Worm (Caenorhabditis elegans) whole organism, L1 larva: ENCODE measurements around the gene clec-35.

Experiments
- C16A3.4 ChIP-seq: fragments of 150-350 bp; optimal IDR thresholded peaks from 2 replicates; lab custom pipeline; 2014; ENCODE audit warnings: missing biosample characterization, missing genetic modification characterization
- Y116A8C.19 ChIP-seq: sonication (generic microtip); optimal IDR thresholded peaks from 2 replicates; lab custom pipeline; 2016; ENCODE audit warnings: missing compliant biosample characterization, missing genetic modification characterization, borderline replicate concordance
- aly-2 ChIP-seq: fragments of 150-350 bp; optimal IDR thresholded peaks from 2 replicates; lab custom pipeline; 2014; ENCODE audit warnings: missing biosample characterization, missing genetic modification characterization
- ama-1 ChIP-seq: fragments of 150-350 bp; optimal IDR thresholded peaks from 2 replicates; lab custom pipeline; 2014
- blmp-1 ChIP-seq: fragments of 150-350 bp; optimal IDR thresholded peaks from 2 replicates; lab custom pipeline; 2014; ENCODE audit warnings: missing biosample characterization, missing genetic modification characterization
- ceh-90 ChIP-seq: sonication (generic microtip); optimal IDR thresholded peaks from 2 replicates; lab custom pipeline; 2016; ENCODE audit warnings: missing genetic modification characterization, missing compliant biosample characterization
- dpl-1 ChIP-seq, 3 experiments: fragments of 150-350 bp in 2 of 3; sonication (generic microtip) in 1 of 3; optimal IDR thresholded peaks; 2 replicates each; lab custom pipeline; 2014 to 2017; ENCODE audit warnings: missing biosample characterization in 3 of 3, missing genetic modification characterization in 3 of 3, missing genetic modification reagents in 3 of 3
- efl-1 ChIP-seq, 4 experiments: fragments of 150-350 bp; optimal IDR thresholded peaks in 3 of 4; peaks in 1 of 4; 1 replicate in 1 of 4; 2 replicates in 3 of 4; lab custom pipeline; 2014; ENCODE audit warnings: missing biosample characterization in 2 of 4, missing genetic modification characterization in 2 of 4, missing genetic modification reagents in 2 of 4
- efl-3 ChIP-seq: fragments of 200-800 bp; sonication (Bioruptor generic); optimal IDR thresholded peaks from 2 replicates; lab custom pipeline; 2018; ENCODE audit warnings: mild to moderate bottlenecking, missing genetic modification characterization, missing compliant biosample characterization
- egl-13 ChIP-seq: sonication (generic microtip); optimal IDR thresholded peaks from 2 replicates; lab custom pipeline; 2016; ENCODE audit warnings: missing genotype, missing genetic modification reagents, missing genetic modification characterization, missing compliant biosample characterization
- egl-27 ChIP-seq, 2 experiments: fragments of 150-350 bp in 1 of 2; sonication (generic microtip); optimal IDR thresholded peaks; 3 replicates each; lab custom pipeline; 2017 to 2018; ENCODE audit warnings: missing biosample characterization in 2 of 2, missing genetic modification characterization in 2 of 2, missing genetic modification reagents in 2 of 2
- elt-2 ChIP-seq: sonication (generic microtip); optimal IDR thresholded peaks from 2 replicates; lab custom pipeline; 2016; ENCODE audit warnings: missing genetic modification characterization, mild to moderate bottlenecking, inconsistent platforms, missing compliant biosample characterization, missing genetic modification reagents
- elt-3 ChIP-seq, 6 experiments: fragments of 150-350 bp in 1 of 6; sonication (generic microtip); optimal IDR thresholded peaks; 2 replicates each; lab custom pipeline; 2017 to 2018; ENCODE audit warnings: missing biosample characterization in 6 of 6, missing genetic modification characterization in 6 of 6, inconsistent platforms in 1 of 6
- fkh-4 ChIP-seq: sonication (generic microtip); optimal IDR thresholded peaks from 2 replicates; lab custom pipeline; 2016; ENCODE audit warnings: missing compliant biosample characterization, missing genetic modification characterization, borderline replicate concordance
- hlh-17 ChIP-seq: fragments of 200-800 bp; sonication (Bioruptor generic); optimal IDR thresholded peaks from 2 replicates; lab custom pipeline; 2018; ENCODE audit warnings: missing genetic modification characterization, mild to moderate bottlenecking, missing compliant biosample characterization, moderate library complexity, borderline replicate concordance
- hlh-4 ChIP-seq: sonication (generic microtip); optimal IDR thresholded peaks from 2 replicates; lab custom pipeline; 2016; ENCODE audit warnings: mild to moderate bottlenecking, missing genetic modification characterization, missing compliant biosample characterization
- lin-14 ChIP-seq: fragments of 200-800 bp; sonication (Bioruptor generic); optimal IDR thresholded peaks from 2 replicates; lab custom pipeline; 2018; ENCODE audit warnings: mild to moderate bottlenecking, missing genetic modification characterization, moderate library complexity, missing compliant biosample characterization
- lin-35 ChIP-seq, 2 experiments: fragments of 150-350 bp; optimal IDR thresholded peaks; 2 replicates each; lab custom pipeline; 2014; ENCODE audit warnings: missing biosample characterization in 2 of 2, missing genetic modification characterization in 2 of 2, missing genetic modification reagents in 2 of 2
- mdl-1 ChIP-seq, 2 experiments: fragments of 150-350 bp; optimal IDR thresholded peaks; 2 replicates each; lab custom pipeline; 2014 to 2017; ENCODE audit warnings: missing biosample characterization in 2 of 2, missing genetic modification characterization in 2 of 2, inconsistent platforms in 1 of 2
- mep-1 ChIP-seq: fragments of 150-350 bp; optimal IDR thresholded peaks from 2 replicates; lab custom pipeline; 2014; ENCODE audit warnings: missing biosample characterization, missing genetic modification characterization
- nhr-19 ChIP-seq: fragments of 200-800 bp; sonication (Bioruptor generic); conservative IDR thresholded peaks from 2 replicates; pipeline ENCODE4 v1.3.6; 2022; ENCODE audit warnings: missing genetic modification characterization, missing compliant biosample characterization
- nhr-20 ChIP-seq: sonication (generic microtip); optimal IDR thresholded peaks from 2 replicates; lab custom pipeline; 2016; ENCODE audit warnings: mild to moderate bottlenecking, missing genetic modification characterization, missing compliant biosample characterization
- nhr-71 ChIP-seq: sonication (generic microtip); optimal IDR thresholded peaks from 2 replicates; lab custom pipeline; 2016; ENCODE audit warnings: mild to moderate bottlenecking, missing genetic modification characterization, moderate library complexity, missing compliant biosample characterization
- nhr-85 ChIP-seq: sonication (generic microtip); peaks from one replicate; lab custom pipeline; 2016; ENCODE audit warnings: missing genetic modification characterization, inconsistent platforms, missing compliant biosample characterization
- nhr-90 ChIP-seq: sonication (generic microtip); optimal IDR thresholded peaks from 2 replicates; lab custom pipeline; 2016; ENCODE audit warnings: mild to moderate bottlenecking, missing genetic modification characterization, missing compliant biosample characterization; ENCODE audit not compliant: poor library complexity
- pax-3 ChIP-seq: fragments of 200-800 bp; sonication (Bioruptor generic); optimal IDR thresholded peaks from 2 replicates; lab custom pipeline; 2018; ENCODE audit warnings: mild to moderate bottlenecking, missing genetic modification characterization, moderate library complexity, missing compliant biosample characterization
- snu-23 ChIP-seq: sonication (generic microtip); optimal IDR thresholded peaks from 2 replicates; lab custom pipeline; 2016; ENCODE audit warnings: missing genetic modification characterization, missing compliant biosample characterization
- sox-4 ChIP-seq: sonication (generic microtip); optimal IDR thresholded peaks from 2 replicates; lab custom pipeline; 2016; ENCODE audit warnings: missing genetic modification characterization, missing compliant biosample characterization
- tbx-2 ChIP-seq: sonication (generic microtip); optimal IDR thresholded peaks from 2 replicates; lab custom pipeline; 2016; ENCODE audit warnings: missing genetic modification characterization, missing compliant biosample characterization
- tlp-1 ChIP-seq: fragments of 150-350 bp; optimal IDR thresholded peaks from 2 replicates; lab custom pipeline; 2014; ENCODE audit warnings: missing biosample characterization, missing genetic modification characterization
- unc-130 ChIP-seq: fragments of 150-350 bp; optimal IDR thresholded peaks from 2 replicates; lab custom pipeline; 2017; ENCODE audit warnings: missing biosample characterization, missing genetic modification characterization, inconsistent platforms
- unc-30 ChIP-seq: sonication (generic microtip); optimal IDR thresholded peaks from 2 replicates; lab custom pipeline; 2017; ENCODE audit warnings: missing biosample characterization, missing genetic modification characterization
- xbp-1 ChIP-seq: sonication (generic microtip); optimal IDR thresholded peaks from 2 replicates; lab custom pipeline; 2016; ENCODE audit warnings: missing genetic modification characterization, missing compliant biosample characterization
- ztf-4 ChIP-seq: fragments of 150-350 bp; optimal IDR thresholded peaks from 2 replicates; lab custom pipeline; 2014; ENCODE audit warnings: missing biosample characterization, missing genetic modification characterization

Gene clec-35

DNA sequence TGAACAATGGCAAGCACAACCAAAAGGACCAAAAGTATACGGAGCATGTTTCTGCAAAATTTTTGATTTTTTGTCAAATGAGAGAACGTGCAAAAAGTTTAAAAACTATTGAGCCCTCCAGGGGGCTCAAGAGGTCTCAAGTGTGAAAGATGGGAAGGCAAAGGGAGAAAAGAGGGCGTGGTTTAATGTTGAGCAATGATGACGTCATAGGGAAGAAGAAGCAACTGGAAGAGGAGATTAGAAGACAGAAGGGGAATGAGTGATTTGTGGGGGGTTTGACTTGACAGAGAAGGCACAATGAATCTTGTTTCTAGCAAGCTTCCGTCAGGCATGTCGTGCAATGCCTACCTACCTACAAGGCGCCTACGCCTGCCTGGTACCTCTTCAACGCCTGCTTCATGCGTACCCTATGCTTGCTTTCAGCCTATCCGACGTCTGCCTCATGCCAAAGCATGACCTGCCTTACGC lies 32.6 kb downstream of the clec-35 start, which contains the start of gene T20B3.14:
Gene T20B3.14 (minus strand): TSS at position 51 of the 468 bp plus-strand sequence.
- TF ChIP-seq lin-14 (GFP tag; lab: Kevin White, UChicago) (peak; percentile 22), aly-2 (tag; lab: Kevin White, UChicago) (no peak)

ce11 chrV:16816707-16817106 lies 37.1 kb downstream of the clec-35 start:
- TF ChIP-seq elt-3 (tag; optimal IDR thresholded peaks at IDR 0.05; lab: Kevin White, UChicago) (peak in 2 of 6 experiments; percentile 40 to 72), mdl-1 (tag; optimal IDR thresholded peaks at IDR 0.05; lab: Kevin White, UChicago) (peak in 1 of 2 experiments; percentile 46), ztf-4 (tag; lab: Kevin White, UChicago) (no peak), pax-3 (tag; lab: Kevin White, UChicago) (no peak), nhr-71 (tag; lab: Kevin White, UChicago) (peak; percentile 27), lin-14 (GFP tag; lab: Kevin White, UChicago) (peak; percentile 21), elt-2 (peak; percentile 94), nhr-90 (tag; lab: Kevin White, UChicago) (peak; percentile 16), lin-35 (GFP tag; optimal IDR thresholded peaks at IDR 0.05; lab: Kevin White, UChicago) (peak in 1 of 2 experiments; percentile 48), efl-1 (optimal IDR thresholded peaks at IDR 0.05; lab: Kevin White, UChicago) (no peak), efl-1 (GFP tag; optimal IDR thresholded peaks at IDR 0.05 in 1 of 2; lab: Kevin White, UChicago) (peak in 1 of 2 experiments; percentile 12), tlp-1 (tag; lab: Kevin White, UChicago) (peak; percentile 84), fkh-4 (tag; lab: Kevin White, UChicago) (no peak), nhr-20 (tag; lab: Kevin White, UChicago) (peak; percentile 32), dpl-1 (GFP tag; optimal IDR thresholded peaks at IDR 0.05; lab: Kevin White, UChicago) (peak in 1 of 3 experiments; percentile 18)

DNA sequence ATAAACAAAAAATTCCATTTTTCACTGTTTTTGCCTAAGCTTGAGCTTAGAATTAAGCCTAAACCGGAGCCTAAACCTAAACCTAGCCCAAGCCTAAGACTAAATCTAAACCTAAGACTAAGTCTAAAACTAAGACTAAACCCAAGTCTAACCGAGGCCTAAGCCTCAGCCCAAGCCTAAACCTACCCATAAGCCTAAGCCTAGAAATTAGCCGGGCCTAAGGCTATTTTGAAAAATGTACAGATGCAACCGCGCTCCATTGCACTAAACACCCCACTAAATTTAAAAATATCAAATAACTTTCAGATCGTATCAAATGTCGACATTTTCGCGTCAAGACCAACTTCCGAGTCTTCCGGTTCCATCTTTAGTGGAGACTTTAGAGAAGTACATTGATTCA lies 38.6 kb downstream of the clec-35 start, which contains the start of gene T20B3.1:
Gene T20B3.1 (plus strand): TSS at position 301 of the 400 bp plus-strand sequence.
- TF ChIP-seq sox-4 (tag; lab: Kevin White, UChicago) (no peak), efl-1 (optimal IDR thresholded peaks at IDR 0.05; lab: Kevin White, UChicago) (no peak), efl-1 (GFP tag; optimal IDR thresholded peaks at IDR 0.05 in 1 of 2; lab: Kevin White, UChicago) (peak in 1 of 2 experiments; percentile 73), C16A3.4 (tag; lab: Kevin White, UChicago) (no peak), ama-1 (no peak)
- TF ChIP-seq, all 84 proteins: peak for 1

DNA sequence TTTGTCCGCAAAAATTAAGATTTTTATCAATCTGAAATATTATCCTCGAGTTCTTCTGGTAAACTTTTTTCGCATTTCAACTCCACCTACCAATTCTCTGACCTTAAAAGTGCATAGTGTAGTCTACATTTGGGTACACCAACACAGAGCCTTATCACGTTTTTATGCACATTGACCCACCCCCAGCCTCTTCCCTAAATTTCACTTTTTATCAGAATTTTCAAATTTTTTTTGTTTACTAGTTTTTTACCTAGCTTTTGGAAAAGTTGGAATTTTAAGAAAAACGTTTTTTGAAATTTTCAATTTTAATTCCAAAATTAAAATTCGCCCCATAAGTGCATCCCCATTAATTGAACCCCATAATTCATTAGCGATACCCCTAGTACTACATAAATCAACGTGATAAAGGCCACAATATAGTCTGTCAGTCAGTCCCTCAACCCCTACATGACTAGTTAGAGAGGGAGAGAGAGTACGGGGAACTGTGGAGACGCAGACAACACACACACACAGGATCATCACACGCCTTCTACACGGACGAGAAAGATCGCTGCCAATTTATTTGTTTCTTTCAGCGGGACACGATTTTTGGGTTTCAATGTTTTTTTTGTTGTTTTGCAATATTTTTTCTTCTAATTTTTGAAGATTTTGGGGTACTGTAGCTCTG lies 39.2 kb downstream of the clec-35 start:
- TF ChIP-seq unc-130, result no peak
- TF ChIP-seq elt-2, result peak; percentile 28
- TF ChIP-seq ama-1, result peak; percentile 3
- TF ChIP-seq unc-30 (tag; lab: Kevin White, UChicago), result no peak
- peak; percentile 33 for TF ChIP-seq nhr-71 (tag; lab: Kevin White, UChicago)
- TF ChIP-seq snu-23 (GFP tag; lab: Kevin White, UChicago), result peak; percentile 46
- peak; percentile 86 for TF ChIP-seq nhr-85 (tag; lab: Kevin White, UChicago)
- peak in 3 of 6 experiments; percentile 29 to 66 (median 37) for TF ChIP-seq elt-3 (tag; optimal IDR thresholded peaks at IDR 0.05; lab: Kevin White, UChicago)
- peak; percentile 8; the same call in 1 of the 2 replicates for TF ChIP-seq nhr-19 (GFP tag; lab: Robert Waterston, UW)
- no peak for TF ChIP-seq efl-3 (GFP tag; lab: Kevin White, UChicago)
- peak; percentile 19 for TF ChIP-seq ztf-4 (tag; lab: Kevin White, UChicago)
- peak; percentile 25 for TF ChIP-seq blmp-1 (tag; lab: Kevin White, UChicago)
- TF ChIP-seq egl-13 (tag; lab: Kevin White, UChicago), result no peak
- no peak for TF ChIP-seq hlh-4 (tag; lab: Kevin White, UChicago)
- no peak for TF ChIP-seq hlh-17 (GFP tag; lab: Kevin White, UChicago)
- TF ChIP-seq mep-1 (tag; lab: Kevin White, UChicago), result peak; percentile 3
- TF ChIP-seq Y116A8C.19, result no peak
- TF ChIP-seq egl-27 (tag; optimal IDR thresholded peaks at IDR 0.05; lab: Kevin White, UChicago), result no peak
- TF ChIP-seq ceh-90 (tag; lab: Kevin White, UChicago), result no peak
- peak; percentile 45 for TF ChIP-seq nhr-20 (tag; lab: Kevin White, UChicago)
- no peak for TF ChIP-seq sox-4 (tag; lab: Kevin White, UChicago)
- no peak for TF ChIP-seq tbx-2 (tag; lab: Kevin White, UChicago)
- TF ChIP-seq lin-35 (GFP tag; optimal IDR thresholded peaks at IDR 0.05; lab: Kevin White, UChicago), result peak in 1 of 2 experiments; percentile 43
- TF ChIP-seq xbp-1 (tag; lab: Kevin White, UChicago), result no peak
